Fruit fly (Drosophila melanogaster): ENCODE data around the gene CG11369.

The CG11369 gene

DNA sequence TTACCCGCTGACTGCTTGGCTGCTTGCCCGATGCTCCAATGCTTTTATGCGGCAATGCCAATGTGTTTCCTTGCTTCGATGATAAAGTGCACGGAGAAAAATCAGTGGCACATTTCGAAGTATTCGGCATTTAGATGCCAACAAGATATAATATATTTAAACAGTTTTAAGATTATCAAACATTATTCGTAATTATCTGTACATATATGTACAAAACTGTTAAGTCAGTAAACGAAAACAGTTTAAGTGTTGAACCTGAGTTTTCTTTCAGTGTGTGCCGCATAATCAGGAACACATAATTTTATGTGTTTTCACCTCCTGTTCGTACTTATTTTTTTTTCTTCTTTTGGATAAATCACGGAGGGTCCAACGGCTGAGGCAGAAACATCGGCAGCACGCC, 17.8 kb upstream of the CG11369 start:
- TF ChIP-seq CG12391 (tag; optimal IDR thresholded peaks at IDR 0.05) (peak; percentile 23), Usf (GFP tag; optimal IDR thresholded peaks at IDR 0.05) (peak; percentile 6), CG6854 (GFP tag; optimal IDR thresholded peaks at IDR 0.05) (no peak), CG17829 (tag; optimal IDR thresholded peaks at IDR 0.05) (peak; percentile 39), grau (tag; optimal IDR thresholded peaks at IDR 0.05) (peak; percentile 17), CG14710 (tag; optimal IDR thresholded peaks at IDR 0.05) (peak; percentile 54), CG1792 (GFP tag; optimal IDR thresholded peaks at IDR 0.05) (no peak), bbx (GFP tag; IDR thresholded peaks at IDR 0.05; ENCODE audit: partially characterized antibody) (no peak), Dll (GFP tag; IDR thresholded peaks at IDR 0.05; ENCODE audit: partially characterized antibody) (no peak), CG6689 (GFP tag; IDR thresholded peaks at IDR 0.05) (peak; percentile 48; the same call in 1 of the 2 replicates), NFAT (GFP tag; IDR thresholded peaks at IDR 0.05) (no peak), Ssrp (tag; optimal IDR thresholded peaks at IDR 0.05) (peak; percentile 25), CG15696 (tag; optimal IDR thresholded peaks at IDR 0.05) (peak; percentile 47), ewg (GFP tag; optimal IDR thresholded peaks at IDR 0.05) (peak; percentile 3), lmd (GFP tag; IDR thresholded peaks at IDR 0.05) (peak; percentile 32; the same call in 1 of the 2 replicates), Sry-δ (GFP tag; optimal IDR thresholded peaks at IDR 0.05) (no peak), CG6175 (GFP tag; IDR thresholded peaks at IDR 0.05) (no peak), CG17361 (GFP tag; IDR thresholded peaks at IDR 0.05) (0 out of 3 replicates have a peak, but pooled peaks have one; percentile 44), CG13775 (GFP tag; optimal IDR thresholded peaks at IDR 0.05) (peak; percentile 7), tx (GFP tag; optimal IDR thresholded peaks at IDR 0.05) (no peak), CG6683 (GFP tag; optimal IDR thresholded peaks at IDR 0.05) (no peak), bsh (GFP tag; optimal IDR thresholded peaks at IDR 0.05) (peak in 1 of 2 experiments; percentile 65), Pdp1 (GFP tag; optimal IDR thresholded peaks at IDR 0.05) (peak in 1 of 2 experiments; percentile 2), CG4424 (GFP tag; optimal IDR thresholded peaks at IDR 0.05) (peak; percentile 43), CG8924 (tag; optimal IDR thresholded peaks at IDR 0.05) (peak; percentile 9), CG1603 (tag; optimal IDR thresholded peaks at IDR 0.05) (peak; percentile 56), CG13287 (GFP tag; IDR thresholded peaks at IDR 0.05; ENCODE audit: partially characterized antibody) (no peak), CG3281 (GFP tag; optimal IDR thresholded peaks at IDR 0.05) (no peak), zen (tag; optimal IDR thresholded peaks at IDR 0.05) (peak; percentile 32), Spps (tag; optimal IDR thresholded peaks at IDR 0.05) (peak; percentile 22), row (GFP tag; IDR thresholded peaks at IDR 0.05) (peak; percentile 35; the same call in 2 of the 3 replicates), Dfd (GFP tag; optimal IDR thresholded peaks at IDR 0.05) (no peak), GATAe (GFP tag; conservative IDR thresholded peaks at IDR 0.05) (no peak), D19A (tag; optimal IDR thresholded peaks at IDR 0.05) (peak; percentile 30), dmrt11E (tag; optimal IDR thresholded peaks at IDR 0.05) (peak; percentile 55), dmrt99B (tag; optimal IDR thresholded peaks at IDR 0.05) (peak; percentile 36), abd-A (tag; optimal IDR thresholded peaks at IDR 0.05) (no peak), z (GFP tag; IDR thresholded peaks at IDR 0.05) (no peak), CG2678 (tag; optimal IDR thresholded peaks at IDR 0.05) (peak; percentile 27), her (GFP tag; optimal IDR thresholded peaks at IDR 0.05) (no peak), nerfin-2 (GFP tag; IDR thresholded peaks at IDR 0.05; ENCODE audit: partially characterized antibody) (no peak), gsb-n (tag; optimal IDR thresholded peaks at IDR 0.05) (peak; percentile 25), cg (GFP tag; optimal IDR thresholded peaks at IDR 0.05) (no peak), az2 (GFP tag; optimal IDR thresholded peaks at IDR 0.05) (no peak), D (optimal IDR thresholded peaks at IDR 0.05) (no peak), D (GFP tag; optimal IDR thresholded peaks at IDR 0.05) (peak; percentile 47), gro (GFP tag; optimal IDR thresholded peaks at IDR 0.05) (no peak), bowl (GFP tag; IDR thresholded peaks at IDR 0.05) (no peak), PHDP (tag; optimal IDR thresholded peaks at IDR 0.05) (peak; percentile 3), zf30C (GFP tag; optimal IDR thresholded peaks at IDR 0.05) (peak; percentile 55)
